Worm (Caenorhabditis elegans) whole organism, L4/young adult: ENCODE results near the gene clec-261.

Source experiments
- W03F9.2 ChIP-seq: fragments of 150-350 bp; optimal IDR thresholded peaks from 2 replicates; lab custom pipeline; 2014; ENCODE audit warnings: missing biosample characterization, missing genetic modification characterization
- him-1 ChIP-seq: sonication (generic microtip); optimal IDR thresholded peaks from 2 replicates; lab custom pipeline; 2016; ENCODE audit warnings: missing genotype, missing genetic modification reagents, missing genetic modification characterization, missing compliant biosample characterization

DNA sequence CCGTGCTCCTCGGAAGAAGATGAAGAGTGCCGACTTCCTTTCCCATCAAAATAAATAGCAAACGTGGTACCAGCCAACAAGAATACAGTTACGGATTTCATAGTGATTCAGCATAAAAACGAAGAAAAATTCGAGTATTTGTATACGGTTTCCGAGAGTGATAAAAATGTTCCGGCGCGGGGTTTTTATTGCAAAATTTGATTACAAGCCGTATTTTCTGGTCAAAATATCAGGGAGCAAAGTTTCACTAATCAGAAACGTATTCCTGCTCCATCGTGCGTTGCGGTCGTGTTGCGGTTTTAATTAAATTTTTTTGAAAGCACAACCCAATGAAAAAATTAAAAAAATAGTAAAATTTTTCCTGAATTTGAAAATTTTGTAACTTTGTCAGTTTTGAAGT lies at the start of gene clec-261:
- TF ChIP-seq W03F9.2 (tag; lab: Kevin White, UChicago) (no peak), him-1 (tag; lab: Kevin White, UChicago) (no peak)
